Worm (Caenorhabditis elegans) whole organism, midembryonic: ENCODE results near the gene col-109.

ENCODE experiments used
- cog-1 ChIP-seq: sonication (generic microtip); optimal IDR thresholded peaks from 2 replicates; lab custom pipeline; 2016; ENCODE audit warnings: missing genetic modification characterization, missing compliant biosample characterization
- klf-2 ChIP-seq: fragments of 200-800 bp; sonication (Bioruptor generic); conservative IDR thresholded peaks from 2 replicates; pipeline ENCODE4 v1.3.6; 2022; ENCODE audit warnings: missing genetic modification reagents, missing genetic modification characterization, missing compliant biosample characterization
- tab-1 ChIP-seq: fragments of 200-800 bp; sonication (Bioruptor generic); IDR thresholded peaks from 2 replicates; pipeline ENCODE4 v1.3.6; 2022; ENCODE audit warnings: missing genetic modification characterization, missing compliant biosample characterization
- ztf-23 ChIP-seq: fragments of 200-800 bp; sonication (Bioruptor generic); IDR thresholded peaks from 2 replicates; pipeline ENCODE4 v1.3.6; 2022; ENCODE audit warnings: missing genetic modification reagents, missing genetic modification characterization, missing compliant biosample characterization
- ztf-29 ChIP-seq: fragments of 200-800 bp; sonication (Bioruptor generic); IDR thresholded peaks from 2 replicates; pipeline ENCODE4 v1.3.6; 2022; ENCODE audit warnings: missing genetic modification reagents, missing genetic modification characterization, missing compliant biosample characterization

- TF ChIP-seq klf-2 (GFP tag; lab: Robert Waterston, UW) (no peak), ztf-29 (no peak), cog-1 (tag; lab: Kevin White, UChicago) (no peak), tab-1 (GFP tag; lab: Robert Waterston, UW) (0 out of 2 replicates have a peak, but pooled peaks have one; percentile 34), ztf-23 (GFP tag; lab: Robert Waterston, UW) (0 out of 2 replicates have a peak, but pooled peaks have one; percentile 28)
Measured at ce11 chrIV:1769074-1769473, 51.0 kb downstream of the col-109 start.
